Worm (Caenorhabditis elegans) whole organism, L2 larva: Measurements from ENCODE around the gene cab-1.

Source experiments
- Y55F3AM.14 ChIP-seq: fragments of 200-800 bp; sonication (Bioruptor generic); optimal IDR thresholded peaks from 2 replicates; lab custom pipeline; 2018; ENCODE audit warnings: mild to moderate bottlenecking, missing genetic modification characterization, missing compliant biosample characterization
- alr-1 ChIP-seq: fragments of 150-350 bp; optimal IDR thresholded peaks from 2 replicates; lab custom pipeline; 2014; ENCODE audit warnings: missing biosample characterization, missing genetic modification characterization
- ama-1 ChIP-seq: fragments of 150-350 bp; optimal IDR thresholded peaks from 2 replicates; lab custom pipeline; 2018; ENCODE audit warnings: inconsistent platforms
- dmd-4 ChIP-seq: sonication (generic microtip); optimal IDR thresholded peaks from 2 replicates; lab custom pipeline; 2017; ENCODE audit warnings: missing biosample characterization, missing genetic modification characterization
- elt-3 ChIP-seq: sonication (generic microtip); optimal IDR thresholded peaks from 2 replicates; lab custom pipeline; 2017; ENCODE audit warnings: missing biosample characterization, missing genetic modification characterization
- fos-1 ChIP-seq: fragments of 150-350 bp; optimal IDR thresholded peaks from 2 replicates; lab custom pipeline; 2014; ENCODE audit warnings: missing biosample characterization, missing genetic modification characterization
- lin-13 ChIP-seq: fragments of 150-350 bp; optimal IDR thresholded peaks from 2 replicates; lab custom pipeline; 2014; ENCODE audit warnings: missing biosample characterization, missing genetic modification reagents, missing genetic modification characterization
- mdl-1 ChIP-seq, 2 experiments: fragments of 150-350 bp in 1 of 2; sonication (generic microtip) in 1 of 2; optimal IDR thresholded peaks; 2 replicates each; lab custom pipeline; 2017; ENCODE audit warnings: missing biosample characterization in 2 of 2, missing genetic modification characterization in 2 of 2
- sma-9 ChIP-seq, 2 experiments: fragments of 150-350 bp in 1 of 2; sonication (generic microtip) in 1 of 2; optimal IDR thresholded peaks; 2 replicates each; lab custom pipeline; 2014 to 2016; ENCODE audit warnings: missing genetic modification characterization in 2 of 2, mild to moderate bottlenecking in 1 of 2, missing biosample characterization in 1 of 2, missing compliant biosample characterization in 1 of 2, missing genetic modification reagents in 1 of 2, moderate library complexity in 1 of 2
- unc-62 ChIP-seq: fragments of 150-350 bp; optimal IDR thresholded peaks from 2 replicates; lab custom pipeline; 2014; ENCODE audit warnings: missing biosample characterization, missing genetic modification reagents, missing genetic modification characterization
- zag-1 ChIP-seq: fragments of 150-350 bp; optimal IDR thresholded peaks from 2 replicates; lab custom pipeline; 2014; ENCODE audit warnings: missing biosample characterization, missing genetic modification characterization
- ztf-4 ChIP-seq: fragments of 150-350 bp; optimal IDR thresholded peaks from 2 replicates; lab custom pipeline; 2014; ENCODE audit warnings: missing biosample characterization, missing genetic modification characterization

DNA sequence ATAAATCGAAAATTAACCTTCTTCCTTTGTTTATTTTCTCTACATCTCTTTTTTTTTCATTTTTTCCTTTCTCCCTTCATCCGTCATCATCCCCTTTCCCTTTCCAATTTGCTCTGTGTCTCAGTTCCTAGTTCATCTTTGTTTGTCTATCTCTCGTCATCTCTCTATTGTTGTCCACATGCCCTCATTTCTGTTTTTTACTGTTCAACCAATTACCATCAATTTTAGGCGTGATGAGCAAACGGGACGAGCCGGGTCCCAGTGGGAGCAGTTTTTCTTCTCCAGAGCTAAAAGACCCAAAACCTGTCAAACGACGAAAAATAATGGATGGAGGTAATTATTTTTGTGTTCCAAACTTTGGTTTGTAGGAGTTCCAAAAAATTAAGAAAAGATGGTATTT, 22.7 kb upstream of the cab-1 start, which contains the start of gene C23H4.6:
- no peak for TF ChIP-seq lin-13 (GFP tag; lab: Kevin White, UChicago)
- no peak for TF ChIP-seq mdl-1 (tag; optimal IDR thresholded peaks at IDR 0.05; lab: Kevin White, UChicago)
- TF ChIP-seq sma-9 (GFP tag; optimal IDR thresholded peaks at IDR 0.05; lab: Kevin White, UChicago): no peak
- TF ChIP-seq sma-9 (tag; optimal IDR thresholded peaks at IDR 0.05; lab: Kevin White, UChicago): no peak
- TF ChIP-seq dmd-4 (tag; lab: Kevin White, UChicago): no peak
- no peak for TF ChIP-seq unc-62 (GFP tag; lab: Kevin White, UChicago)
- no peak for TF ChIP-seq Y55F3AM.14 (GFP tag; lab: Kevin White, UChicago)
- TF ChIP-seq alr-1 (tag; lab: Kevin White, UChicago): no peak
- TF ChIP-seq ama-1 (lab: Kevin White, UChicago): no peak
- no peak for TF ChIP-seq elt-3 (tag; lab: Kevin White, UChicago)
- no peak for TF ChIP-seq zag-1 (tag; lab: Kevin White, UChicago)
- TF ChIP-seq ztf-4 (tag; lab: Kevin White, UChicago): no peak
- TF ChIP-seq fos-1 (tag; lab: Kevin White, UChicago): no peak
